Worm (Caenorhabditis elegans) whole organism, young adult: Measurements from ENCODE around the gene tag-196.

Experiments used
- B0336.3 ChIP-seq: fragments of 200-800 bp; sonication (Bioruptor generic); IDR thresholded peaks from 2 replicates; pipeline ENCODE4 v1.3.6; 2022; ENCODE audit warnings: missing genetic modification characterization, missing compliant biosample characterization
- F10E7.11 ChIP-seq: sonication (generic microtip); optimal IDR thresholded peaks from 2 replicates; lab custom pipeline; 2017; ENCODE audit warnings: mild to moderate bottlenecking, missing genetic modification characterization, moderate library complexity, missing compliant biosample characterization
- F22D6.2 ChIP-seq: sonication (generic microtip); optimal IDR thresholded peaks from 2 replicates; lab custom pipeline; 2016; ENCODE audit warnings: mild to moderate bottlenecking, missing genetic modification characterization, missing compliant biosample characterization
- F33H1.4 ChIP-seq: fragments of 200-800 bp; sonication (Bioruptor generic); IDR thresholded peaks from 2 replicates; pipeline ENCODE4 v1.3.6; 2022; ENCODE audit warnings: missing genetic modification reagents, missing genetic modification characterization, missing compliant biosample characterization
- F39B2.1 ChIP-seq: fragments of 200-800 bp; sonication (Bioruptor generic); IDR thresholded peaks from 2 replicates; pipeline ENCODE4 v1.3.6; 2022; ENCODE audit warnings: missing genetic modification reagents, missing genetic modification characterization, missing compliant biosample characterization
- F49E8.2 ChIP-seq: sonication (generic microtip); optimal IDR thresholded peaks from 3 replicates; lab custom pipeline; 2017; ENCODE audit warnings: missing genetic modification characterization, mild to moderate bottlenecking, missing compliant biosample characterization, antibody characterized with exemption, moderate library complexity; ENCODE audit not compliant: insufficient read depth
- F55B11.4 ChIP-seq: sonication (generic microtip); optimal IDR thresholded peaks from 2 replicates; lab custom pipeline; 2016; ENCODE audit warnings: missing compliant biosample characterization, missing genetic modification characterization, borderline replicate concordance; ENCODE audit not compliant: insufficient read depth
- F57A8.1 ChIP-seq: fragments of 200-800 bp; sonication (Bioruptor generic); optimal IDR thresholded peaks from 2 replicates; lab custom pipeline; 2018; ENCODE audit warnings: mild to moderate bottlenecking, missing genetic modification characterization, moderate library complexity, missing compliant biosample characterization
- K11D2.4 ChIP-seq: fragments of 200-800 bp; sonication (Bioruptor generic); IDR thresholded peaks from 2 replicates; pipeline ENCODE4 v1.3.6; 2022; ENCODE audit warnings: missing genetic modification reagents, missing genetic modification characterization, missing compliant biosample characterization
- T07F8.4 ChIP-seq: sonication (generic microtip); optimal IDR thresholded peaks from 2 replicates; lab custom pipeline; 2016; ENCODE audit warnings: mild to moderate bottlenecking, missing genetic modification characterization, moderate library complexity, missing compliant biosample characterization
- Y53G8AR.9 ChIP-seq: fragments of 200-800 bp; sonication (Bioruptor generic); conservative IDR thresholded peaks from 2 replicates; pipeline ENCODE4 v1.3.6; 2022; ENCODE audit warnings: missing genetic modification reagents, missing genetic modification characterization, missing compliant biosample characterization
- Y67H2A.10 ChIP-seq: fragments of 200-800 bp; sonication (Bioruptor generic); conservative IDR thresholded peaks from 2 replicates; pipeline ENCODE4 v1.3.6; 2022; ENCODE audit warnings: missing genetic modification reagents, missing genetic modification characterization, missing compliant biosample characterization
- akir-1 ChIP-seq: fragments of 200-800 bp; sonication (Bioruptor generic); optimal IDR thresholded peaks from 2 replicates; lab custom pipeline; 2018; ENCODE audit warnings: mild to moderate bottlenecking, missing genetic modification characterization, moderate library complexity, missing compliant biosample characterization
- aptf-3 ChIP-seq: fragments of 200-800 bp; sonication (Bioruptor generic); IDR thresholded peaks from 2 replicates; pipeline ENCODE4 v1.3.6; 2022; ENCODE audit warnings: missing genetic modification characterization, missing compliant biosample characterization
- attf-3 ChIP-seq: fragments of 200-800 bp; sonication (Bioruptor generic); conservative IDR thresholded peaks from 2 replicates; pipeline ENCODE4 v1.3.6; 2022; ENCODE audit warnings: missing genetic modification reagents, missing genetic modification characterization, missing compliant biosample characterization
- ccch-3 ChIP-seq: fragments of 200-800 bp; sonication (Bioruptor generic); optimal IDR thresholded peaks from 2 replicates; lab custom pipeline; 2018; ENCODE audit warnings: mild to moderate bottlenecking, missing genetic modification characterization, missing compliant biosample characterization
- ceh-100 ChIP-seq: fragments of 200-800 bp; sonication (Bioruptor generic); IDR thresholded peaks from 2 replicates; pipeline ENCODE4 v1.3.6; 2022; ENCODE audit warnings: missing genetic modification reagents, missing genetic modification characterization, missing compliant biosample characterization
- dpff-1 ChIP-seq: sonication (generic microtip); optimal IDR thresholded peaks from 2 replicates; lab custom pipeline; 2017; ENCODE audit warnings: mild to moderate bottlenecking, missing genetic modification characterization, missing compliant biosample characterization
- efl-1 ChIP-seq: fragments of 150-350 bp; optimal IDR thresholded peaks from 2 replicates; lab custom pipeline; 2014; ENCODE audit warnings: missing biosample characterization, missing genetic modification reagents, missing genetic modification characterization
- egl-44 ChIP-seq: fragments of 200-800 bp; sonication (Bioruptor generic); IDR thresholded peaks from 2 replicates; pipeline ENCODE4 v1.3.6; 2022; ENCODE audit warnings: missing genetic modification reagents, missing genetic modification characterization, missing compliant biosample characterization
- him-1 ChIP-seq: sonication (generic microtip); optimal IDR thresholded peaks from 2 replicates; lab custom pipeline; 2016; ENCODE audit warnings: missing genotype, missing genetic modification reagents, missing genetic modification characterization, missing compliant biosample characterization
- hlh-26 ChIP-seq: fragments of 200-800 bp; sonication (Bioruptor generic); conservative IDR thresholded peaks from 2 replicates; pipeline ENCODE4 v1.3.6; 2022; ENCODE audit warnings: missing genetic modification reagents, missing genetic modification characterization, missing compliant biosample characterization
- hmg-1.2 ChIP-seq: fragments of 200-800 bp; sonication (Bioruptor generic); IDR thresholded peaks from 2 replicates; pipeline ENCODE4 v1.3.6; 2022; ENCODE audit warnings: missing genetic modification reagents, missing genetic modification characterization, missing compliant biosample characterization
- hsf-1 ChIP-seq: fragments of 200-800 bp; sonication (Bioruptor generic); IDR thresholded peaks from 2 replicates; pipeline ENCODE4 v1.3.6; 2022; ENCODE audit warnings: missing genetic modification reagents, missing genetic modification characterization, missing compliant biosample characterization
- lag-1 ChIP-seq: fragments of 200-800 bp; sonication (Bioruptor generic); IDR thresholded peaks from 2 replicates; pipeline ENCODE4 v1.3.6; 2022; ENCODE audit warnings: missing genetic modification reagents, missing genetic modification characterization, missing compliant biosample characterization
- lin-26 ChIP-seq: fragments of 200-800 bp; sonication (Bioruptor generic); IDR thresholded peaks from 2 replicates; pipeline ENCODE4 v1.3.6; 2022; ENCODE audit warnings: missing genetic modification reagents, missing genetic modification characterization, missing compliant biosample characterization
- lin-35 ChIP-seq, 3 experiments: fragments of 150-350 bp in 2 of 3; sonication (generic microtip) in 1 of 3; optimal IDR thresholded peaks; 2 replicates each; lab custom pipeline; 2014 to 2018; ENCODE audit warnings: missing biosample characterization in 3 of 3, missing genetic modification characterization in 3 of 3, missing genetic modification reagents in 3 of 3
- lin-54 ChIP-seq: fragments of 200-800 bp; sonication (Bioruptor generic); optimal IDR thresholded peaks from 2 replicates; lab custom pipeline; 2018; ENCODE audit warnings: mild to moderate bottlenecking, missing genetic modification characterization, missing compliant biosample characterization
- lir-1 ChIP-seq: fragments of 200-800 bp; sonication (Bioruptor generic); conservative IDR thresholded peaks from 2 replicates; pipeline ENCODE4 v1.3.6; 2022; ENCODE audit warnings: missing genetic modification reagents, missing genetic modification characterization, missing compliant biosample characterization
- lsl-1 ChIP-seq: fragments of 200-800 bp; sonication (Bioruptor generic); optimal IDR thresholded peaks from 2 replicates; lab custom pipeline; 2018; ENCODE audit warnings: mild to moderate bottlenecking, missing genetic modification characterization, moderate library complexity, missing compliant biosample characterization
- madf-10 ChIP-seq: sonication (generic microtip); optimal IDR thresholded peaks from 2 replicates; lab custom pipeline; 2016; ENCODE audit warnings: mild to moderate bottlenecking, missing genetic modification characterization, missing compliant biosample characterization
- madf-6 ChIP-seq: fragments of 200-800 bp; sonication (Bioruptor generic); IDR thresholded peaks from 2 replicates; pipeline ENCODE4 v1.3.6; 2022; ENCODE audit warnings: missing genetic modification reagents, missing genetic modification characterization, missing compliant biosample characterization
- mcd-1 ChIP-seq: fragments of 200-800 bp; sonication (Bioruptor generic); IDR thresholded peaks from 2 replicates; pipeline ENCODE4 v1.3.6; 2022; ENCODE audit warnings: missing genetic modification reagents, missing genetic modification characterization, missing compliant biosample characterization
- mel-28 ChIP-seq: sonication (generic microtip); optimal IDR thresholded peaks from 2 replicates; lab custom pipeline; 2016; ENCODE audit warnings: borderline replicate concordance, mild to moderate bottlenecking, missing genetic modification characterization, missing compliant biosample characterization
- nfya-2 ChIP-seq: fragments of 200-800 bp; sonication (Bioruptor generic); IDR thresholded peaks from 2 replicates; pipeline ENCODE4 v1.3.6; 2022; ENCODE audit warnings: missing genetic modification reagents, missing genetic modification characterization, missing compliant biosample characterization
- nhr-27 ChIP-seq: fragments of 200-800 bp; sonication (Bioruptor generic); optimal IDR thresholded peaks from 2 replicates; lab custom pipeline; 2018; ENCODE audit warnings: mild to moderate bottlenecking, missing genetic modification characterization, moderate library complexity, missing compliant biosample characterization
- nhr-90 ChIP-seq: sonication (generic microtip); optimal IDR thresholded peaks from 2 replicates; lab custom pipeline; 2016; ENCODE audit warnings: missing genotype, mild to moderate bottlenecking, missing genetic modification characterization, missing compliant biosample characterization
- pbrm-1 ChIP-seq: fragments of 200-800 bp; sonication (Bioruptor generic); IDR thresholded peaks from 2 replicates; pipeline ENCODE4 v1.3.6; 2022; ENCODE audit warnings: missing genetic modification reagents, missing genetic modification characterization, missing compliant biosample characterization
- repo-1 ChIP-seq: sonication (generic microtip); optimal IDR thresholded peaks from 2 replicates; lab custom pipeline; 2017; ENCODE audit warnings: mild to moderate bottlenecking, missing genetic modification characterization, missing compliant biosample characterization
- rpc-1 ChIP-seq, 2 experiments: fragments of 150-350 bp in 1 of 2; sonication (generic microtip) in 1 of 2; optimal IDR thresholded peaks; 2 replicates each; lab custom pipeline; 2014 to 2018; ENCODE audit warnings: missing biosample characterization in 1 of 2, missing genetic modification characterization in 1 of 2, missing genetic modification reagents in 1 of 2, missing genotype in 1 of 2
- sea-2 ChIP-seq: fragments of 200-800 bp; sonication (Bioruptor generic); IDR thresholded peaks from 2 replicates; pipeline ENCODE4 v1.3.6; 2022; ENCODE audit warnings: missing genetic modification characterization, missing compliant biosample characterization
- snpc-4 ChIP-seq, 5 experiments: fragments of 150-350 bp in 1 of 5; sonication (generic microtip) in 4 of 5; optimal IDR thresholded peaks; 2 replicates each; lab custom pipeline; 2014 to 2018; ENCODE audit warnings: missing genetic modification characterization in 5 of 5, missing biosample characterization in 3 of 5, antibody characterized with exemption in 2 of 5, mild to moderate bottlenecking in 2 of 5, missing compliant biosample characterization in 2 of 5, missing genotype in 2 of 5, moderate library complexity in 2 of 5, missing genetic modification reagents in 1 of 5
- tbx-9 ChIP-seq: sonication (generic microtip); optimal IDR thresholded peaks from 2 replicates; lab custom pipeline; 2016; ENCODE audit warnings: borderline replicate concordance, missing genetic modification characterization, inconsistent platforms, missing compliant biosample characterization
- tlf-1 ChIP-seq: fragments of 200-800 bp; sonication (Bioruptor generic); optimal IDR thresholded peaks from 2 replicates; lab custom pipeline; 2018; ENCODE audit warnings: mild to moderate bottlenecking, missing genetic modification characterization, missing compliant biosample characterization
- unc-62 ChIP-seq: fragments of 150-350 bp; optimal IDR thresholded peaks from 2 replicates; lab custom pipeline; 2014; ENCODE audit warnings: missing biosample characterization, missing genetic modification reagents, missing genetic modification characterization
- zim-3 ChIP-seq: sonication (generic microtip); optimal IDR thresholded peaks from 2 replicates; lab custom pipeline; 2017; ENCODE audit warnings: mild to moderate bottlenecking, missing genetic modification characterization, moderate library complexity, missing compliant biosample characterization
- ztf-18 ChIP-seq: sonication (generic microtip); optimal IDR thresholded peaks from 2 replicates; lab custom pipeline; 2016; ENCODE audit warnings: missing genotype, mild to moderate bottlenecking, missing genetic modification characterization, missing compliant biosample characterization

Gene tag-196

ce11 chrV:8569841-8570361 lies 24.8 kb upstream of the tag-196 start, which contains the start of the genes F25G6.9 and symk-1 (continued):
- no peak for TF ChIP-seq nhr-90 (tag; lab: Kevin White, UChicago)
- TF ChIP-seq him-1 (tag; lab: Kevin White, UChicago): no peak
- TF ChIP-seq hlh-26 (GFP tag; lab: Robert Waterston, UW): no peak
- TF ChIP-seq lsl-1 (GFP tag; lab: Kevin White, UChicago): peak; percentile 37
- TF ChIP-seq K11D2.4 (GFP tag; lab: Robert Waterston, UW): peak; percentile 57; the same call in 1 of the 2 replicates
- peak; percentile 64 for TF ChIP-seq pbrm-1 (GFP tag; lab: Robert Waterston, UW)
- 0 out of 2 replicates have a peak, but pooled peaks have one; percentile 28 for TF ChIP-seq B0336.3 (GFP tag; lab: Robert Waterston, UW)
- TF ChIP-seq unc-62 (GFP tag; lab: Kevin White, UChicago): no peak
- no peak for TF ChIP-seq tbx-9 (tag; lab: Kevin White, UChicago)
- no peak for TF ChIP-seq F55B11.4 (tag; lab: Kevin White, UChicago)
- TF ChIP-seq ztf-18: peak; percentile 96
- no peak for TF ChIP-seq ccch-3 (GFP tag; lab: Kevin White, UChicago)
- TF ChIP-seq Y53G8AR.9 (GFP tag; lab: Robert Waterston, UW): 0 out of 2 replicates have a peak, but pooled peaks have one; percentile 25
- TF ChIP-seq akir-1 (GFP tag; lab: Kevin White, UChicago): no peak
- no peak for TF ChIP-seq F22D6.2 (tag; lab: Kevin White, UChicago)
- no peak for TF ChIP-seq aptf-3 (GFP tag; lab: Robert Waterston, UW)
- TF ChIP-seq nhr-27 (tag; lab: Kevin White, UChicago): no peak
- TF ChIP-seq F10E7.11 (tag; lab: Kevin White, UChicago): no peak
- peak in 1 of 3 experiments; percentile 42 for TF ChIP-seq lin-35 (GFP tag; optimal IDR thresholded peaks at IDR 0.05; lab: Kevin White, UChicago)
- no peak for TF ChIP-seq repo-1 (tag; lab: Kevin White, UChicago)
- TF ChIP-seq zim-3 (tag; lab: Kevin White, UChicago): no peak
- TF ChIP-seq F39B2.1 (GFP tag; lab: Robert Waterston, UW): no peak
- no peak for TF ChIP-seq Y67H2A.10 (GFP tag; lab: Robert Waterston, UW)
- peak; percentile 26; the same call in 1 of the 2 replicates for TF ChIP-seq hmg-1.2
- TF ChIP-seq efl-1: peak; percentile 27
- peak; percentile 52 for TF ChIP-seq lin-54 (GFP tag; lab: Kevin White, UChicago)
- TF ChIP-seq tlf-1: no peak
- TF ChIP-seq hsf-1 (GFP tag; lab: Robert Waterston, UW): 0 out of 2 replicates have a peak, but pooled peaks have one; percentile 21
- TF ChIP-seq mcd-1 (GFP tag; lab: Robert Waterston, UW): peak; percentile 71
- TF ChIP-seq nfya-2 (GFP tag; lab: Robert Waterston, UW): no peak
- TF ChIP-seq sea-2: no peak
- no peak for TF ChIP-seq T07F8.4 (tag; lab: Kevin White, UChicago)
- no peak for TF ChIP-seq mel-28 (tag; lab: Kevin White, UChicago)
- TF ChIP-seq dpff-1: no peak
- TF ChIP-seq madf-6 (GFP tag; lab: Robert Waterston, UW): no peak; the same call in 1 of the 2 replicates
- TF ChIP-seq F33H1.4 (GFP tag; lab: Robert Waterston, UW): peak; percentile 42
- TF ChIP-seq lir-1: no peak
- no peak for TF ChIP-seq F49E8.2 (tag; lab: Kevin White, UChicago)
- TF ChIP-seq rpc-1 (optimal IDR thresholded peaks at IDR 0.05; lab: Kevin White, UChicago): no peak
- no peak for TF ChIP-seq rpc-1 (tag; optimal IDR thresholded peaks at IDR 0.05; lab: Kevin White, UChicago)
- TF ChIP-seq egl-44 (GFP tag; lab: Robert Waterston, UW): no peak
- TF ChIP-seq lin-26: no peak
- no peak for TF ChIP-seq lag-1 (GFP tag; lab: Robert Waterston, UW)
- no peak for TF ChIP-seq ceh-100 (GFP tag; lab: Robert Waterston, UW)
- TF ChIP-seq snpc-4 (GFP tag; optimal IDR thresholded peaks at IDR 0.05; lab: Kevin White, UChicago): no peak
- peak in 2 of 4 experiments; percentile 42 to 55 for TF ChIP-seq snpc-4 (tag; optimal IDR thresholded peaks at IDR 0.05; lab: Kevin White, UChicago)
- TF ChIP-seq madf-10 (tag; lab: Kevin White, UChicago): no peak
- no peak for TF ChIP-seq F57A8.1 (GFP tag; lab: Kevin White, UChicago)
- no peak for TF ChIP-seq attf-3 (GFP tag; lab: Robert Waterston, UW)
